Worm (Caenorhabditis elegans) whole organism, early embryonic: Measurements from ENCODE around the gene C17A2.3.

Experiments
- B0310.2 ChIP-seq: sonication (generic microtip); optimal IDR thresholded peaks from 2 replicates; lab custom pipeline; 2016; ENCODE audit warnings: mild to moderate bottlenecking, missing genetic modification characterization, missing compliant biosample characterization
- F13C5.2 ChIP-seq: sonication (generic microtip); optimal IDR thresholded peaks from 2 replicates; lab custom pipeline; 2017; ENCODE audit warnings: mild to moderate bottlenecking, missing genetic modification characterization, inconsistent platforms, missing compliant biosample characterization
- aly-1 ChIP-seq: sonication (generic microtip); optimal IDR thresholded peaks from 2 replicates; lab custom pipeline; 2016; ENCODE audit warnings: missing genetic modification characterization, missing compliant biosample characterization
- ama-1 ChIP-seq: fragments of 150-350 bp; optimal IDR thresholded peaks from 2 replicates; lab custom pipeline; 2014
- ceh-13 ChIP-seq: fragments of 200-800 bp; sonication (Bioruptor generic); optimal IDR thresholded peaks from 2 replicates; lab custom pipeline; 2018; ENCODE audit warnings: mild to moderate bottlenecking, missing genetic modification characterization, missing compliant biosample characterization
- ceh-36 ChIP-seq: sonication (generic microtip); optimal IDR thresholded peaks from 2 replicates; lab custom pipeline; 2016; ENCODE audit warnings: missing genetic modification characterization, inconsistent platforms, missing compliant biosample characterization
- ets-7 ChIP-seq: sonication (generic microtip); optimal IDR thresholded peaks from 2 replicates; lab custom pipeline; 2016; ENCODE audit warnings: missing genotype, missing genetic modification characterization, missing compliant biosample characterization
- flt-1 ChIP-seq: fragments of 200-800 bp; sonication (Bioruptor generic); IDR thresholded peaks from 2 replicates; pipeline ENCODE4 v1.3.6; 2022; ENCODE audit warnings: missing genetic modification characterization, missing compliant biosample characterization
- hmbx-1 ChIP-seq: sonication (generic microtip); optimal IDR thresholded peaks from 2 replicates; lab custom pipeline; 2016; ENCODE audit warnings: mild to moderate bottlenecking, missing genetic modification characterization, missing compliant biosample characterization
- hmg-4 ChIP-seq: fragments of 200-800 bp; sonication (Bioruptor generic); optimal IDR thresholded peaks from 2 replicates; lab custom pipeline; 2018; ENCODE audit warnings: mild to moderate bottlenecking, missing genetic modification characterization, missing compliant biosample characterization
- hnd-1 ChIP-seq: sonication (generic microtip); optimal IDR thresholded peaks from 2 replicates; lab custom pipeline; 2016; ENCODE audit warnings: missing genetic modification characterization, missing compliant biosample characterization
- pes-1 ChIP-seq: fragments of 200-800 bp; sonication (Bioruptor generic); IDR thresholded peaks from 2 replicates; pipeline ENCODE4 v1.3.6; 2022; ENCODE audit warnings: missing genetic modification reagents, missing genetic modification characterization, missing compliant biosample characterization
- scrt-1 ChIP-seq: fragments of 200-800 bp; sonication (Bioruptor generic); IDR thresholded peaks from 2 replicates; pipeline ENCODE4 v1.3.6; 2022; ENCODE audit warnings: missing genetic modification characterization, missing compliant biosample characterization
- sea-1 ChIP-seq: fragments of 200-800 bp; sonication (Bioruptor generic); conservative IDR thresholded peaks from 2 replicates; pipeline ENCODE4 v1.3.6; 2022; ENCODE audit warnings: missing genetic modification characterization, missing compliant biosample characterization
- tbx-11 ChIP-seq: fragments of 200-800 bp; sonication (Bioruptor generic); IDR thresholded peaks from 2 replicates; pipeline ENCODE4 v1.3.6; 2022; ENCODE audit warnings: missing genetic modification characterization, missing compliant biosample characterization
- tbx-37 ChIP-seq: fragments of 200-800 bp; sonication (Bioruptor generic); conservative IDR thresholded peaks from 2 replicates; pipeline ENCODE4 v1.3.6; 2022; ENCODE audit warnings: missing genetic modification reagents, missing genetic modification characterization, missing compliant biosample characterization
- tra-4 ChIP-seq: sonication (generic microtip); optimal IDR thresholded peaks from 2 replicates; lab custom pipeline; 2017; ENCODE audit warnings: missing genetic modification characterization, missing compliant biosample characterization

Gene C17A2.3

ce11 chrII:3860826-3861225 is 17.4 kb downstream of the C17A2.3 start, which contains the start of gene oac-11:
oac-11 (minus strand) TSS chrII:3860926.
- no peak for TF ChIP-seq tbx-37 (GFP tag; lab: Robert Waterston, UW)

- no peak for TF ChIP-seq ceh-13 (GFP tag; lab: Kevin White, UChicago)
- TF ChIP-seq flt-1 (GFP tag; lab: Robert Waterston, UW) = no peak
- no peak for TF ChIP-seq B0310.2 (tag; lab: Kevin White, UChicago)
- TF ChIP-seq F13C5.2 (tag; lab: Kevin White, UChicago) = no peak
- no peak for TF ChIP-seq aly-1 (tag; lab: Kevin White, UChicago)
- no peak for TF ChIP-seq scrt-1
- no peak for TF ChIP-seq hnd-1 (tag; lab: Kevin White, UChicago)
- TF ChIP-seq ama-1 (lab: Kevin White, UChicago) = no peak
- no peak for TF ChIP-seq ets-7 (tag; lab: Kevin White, UChicago)
- no peak for TF ChIP-seq tbx-11
- no peak for TF ChIP-seq hmg-4 (GFP tag; lab: Kevin White, UChicago)
- TF ChIP-seq pes-1 (GFP tag; lab: Robert Waterston, UW) = no peak
- no peak for TF ChIP-seq ceh-36 (tag; lab: Kevin White, UChicago)
- no peak for TF ChIP-seq sea-1 (GFP tag; lab: Robert Waterston, UW)
- no peak for TF ChIP-seq tbx-37 (GFP tag; lab: Robert Waterston, UW)
- no peak for TF ChIP-seq tra-4 (tag; lab: Kevin White, UChicago)
- no peak for TF ChIP-seq hmbx-1 (tag; lab: Kevin White, UChicago)
Measured at ce11 chrII:3862053-3862452, 18.6 kb downstream of the C17A2.3 start.

- no peak for TF ChIP-seq hnd-1 (tag; lab: Kevin White, UChicago)
- TF ChIP-seq sea-1 (GFP tag; lab: Robert Waterston, UW) = no peak
- no peak for TF ChIP-seq hmg-4 (GFP tag; lab: Kevin White, UChicago)
- no peak for TF ChIP-seq ceh-36 (tag; lab: Kevin White, UChicago)
- TF ChIP-seq pes-1 (GFP tag; lab: Robert Waterston, UW) = no peak
- no peak for TF ChIP-seq B0310.2 (tag; lab: Kevin White, UChicago)
- no peak for TF ChIP-seq aly-1 (tag; lab: Kevin White, UChicago)
- no peak for TF ChIP-seq tra-4 (tag; lab: Kevin White, UChicago)
- TF ChIP-seq ets-7 (tag; lab: Kevin White, UChicago) = no peak
- no peak for TF ChIP-seq ama-1 (lab: Kevin White, UChicago)
- no peak for TF ChIP-seq tbx-11
Measured at ce11 chrII:3864652-3865051, 21.2 kb downstream of the C17A2.3 start, which contains the start of gene nhr-261. nhr-261 (minus strand) TSS chrII:3864752.

ce11 chrII:3869601-3870000 is 26.2 kb downstream of the C17A2.3 start, which contains the start of gene oac-10:
oac-10 (plus strand) TSS chrII:3869901.
- TF ChIP-seq ceh-13 (GFP tag; lab: Kevin White, UChicago) (no peak), tra-4 (tag; lab: Kevin White, UChicago) (no peak), sea-1 (GFP tag; lab: Robert Waterston, UW) (no peak), pes-1 (GFP tag; lab: Robert Waterston, UW) (no peak), ets-7 (tag; lab: Kevin White, UChicago) (no peak), F13C5.2 (tag; lab: Kevin White, UChicago) (no peak), flt-1 (GFP tag; lab: Robert Waterston, UW) (no peak), hnd-1 (tag; lab: Kevin White, UChicago) (no peak), ama-1 (lab: Kevin White, UChicago) (no peak), ceh-36 (tag; lab: Kevin White, UChicago) (no peak), tbx-11 (no peak), tbx-37 (GFP tag; lab: Robert Waterston, UW) (no peak), aly-1 (tag; lab: Kevin White, UChicago) (no peak), scrt-1 (no peak), B0310.2 (tag; lab: Kevin White, UChicago) (no peak), hmg-4 (GFP tag; lab: Kevin White, UChicago) (no peak), hmbx-1 (tag; lab: Kevin White, UChicago) (no peak)

- no peak for TF ChIP-seq ceh-36 (tag; lab: Kevin White, UChicago)
- no peak for TF ChIP-seq B0310.2 (tag; lab: Kevin White, UChicago)
- TF ChIP-seq ceh-13 (GFP tag; lab: Kevin White, UChicago) = no peak
- no peak for TF ChIP-seq tbx-37 (GFP tag; lab: Robert Waterston, UW)
- TF ChIP-seq ama-1 (lab: Kevin White, UChicago) = no peak
- no peak for TF ChIP-seq scrt-1
- TF ChIP-seq ets-7 (tag; lab: Kevin White, UChicago) = no peak
- no peak for TF ChIP-seq hmg-4 (GFP tag; lab: Kevin White, UChicago)
- TF ChIP-seq hmbx-1 (tag; lab: Kevin White, UChicago) = no peak
- TF ChIP-seq tbx-11 = no peak
- no peak for TF ChIP-seq hnd-1 (tag; lab: Kevin White, UChicago)
- TF ChIP-seq tra-4 (tag; lab: Kevin White, UChicago) = no peak
- no peak for TF ChIP-seq F13C5.2 (tag; lab: Kevin White, UChicago)
- TF ChIP-seq aly-1 (tag; lab: Kevin White, UChicago) = no peak
- TF ChIP-seq sea-1 (GFP tag; lab: Robert Waterston, UW) = no peak
- no peak for TF ChIP-seq flt-1 (GFP tag; lab: Robert Waterston, UW)
- TF ChIP-seq pes-1 (GFP tag; lab: Robert Waterston, UW) = no peak
Measured at ce11 chrII:3877127-3877526, 33.7 kb downstream of the C17A2.3 start, which contains the start of gene nep-3. nep-3 (minus strand) TSS chrII:3877227.

- TF ChIP-seq B0310.2 (tag; lab: Kevin White, UChicago) (no peak), tbx-37 (GFP tag; lab: Robert Waterston, UW) (no peak), ceh-36 (tag; lab: Kevin White, UChicago) (no peak), tra-4 (tag; lab: Kevin White, UChicago) (no peak), F13C5.2 (tag; lab: Kevin White, UChicago) (no peak), flt-1 (GFP tag; lab: Robert Waterston, UW) (no peak), aly-1 (tag; lab: Kevin White, UChicago) (no peak), hnd-1 (tag; lab: Kevin White, UChicago) (no peak), ama-1 (lab: Kevin White, UChicago) (no peak), ceh-13 (GFP tag; lab: Kevin White, UChicago) (no peak), pes-1 (GFP tag; lab: Robert Waterston, UW) (no peak), scrt-1 (no peak), hmg-4 (GFP tag; lab: Kevin White, UChicago) (no peak), sea-1 (GFP tag; lab: Robert Waterston, UW) (no peak), tbx-11 (no peak), ets-7 (tag; lab: Kevin White, UChicago) (no peak)
Measured at ce11 chrII:3877874-3878273, 34.5 kb downstream of the C17A2.3 start, which contains the start of gene sdz-7. sdz-7 (minus strand) TSS chrII:3877974.
